Worm (Caenorhabditis elegans): ENCODE results near the gene cyh-1.

DNA sequence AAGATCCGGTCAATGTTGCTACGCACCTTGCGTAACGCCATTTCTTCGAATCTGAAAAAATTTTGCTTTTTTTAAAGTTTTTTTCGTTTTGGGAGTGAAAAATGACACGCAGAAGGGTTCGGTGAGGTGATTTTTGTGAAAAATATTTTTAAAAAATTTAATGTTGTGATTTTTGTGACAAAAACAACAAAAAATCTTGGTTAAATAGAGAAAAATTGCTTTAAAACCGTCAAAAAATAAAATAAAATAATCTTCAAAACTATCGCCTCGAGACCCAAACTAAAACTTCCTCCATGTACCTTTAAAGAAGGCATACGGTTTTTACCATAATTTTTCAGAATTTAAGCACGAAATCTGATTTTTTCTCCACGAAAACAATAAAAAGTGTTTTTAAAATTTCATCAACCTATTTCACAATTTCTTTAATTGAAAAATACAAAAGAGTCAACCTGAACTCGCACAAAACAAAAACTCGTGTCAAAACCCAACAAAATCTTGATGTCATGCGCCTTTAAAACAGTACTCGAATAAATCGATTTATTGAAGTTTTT, 41.6 kb downstream of the cyh-1 start, which contains the start of gene apd-3:
- TF ChIP-seq R02D3.7 (tag; optimal IDR thresholded peaks at IDR 0.05) (no peak), ceh-32 (tag; optimal IDR thresholded peaks at IDR 0.05; ENCODE audit: poor library complexity) (no peak)
